Fruit fly (Drosophila melanogaster) whole organism, embryonic: ENCODE results near the gene CG43163.

Experiments used
- ATbp ChIP-seq: fragments of 200-800 bp; sonication (Bioruptor generic); optimal IDR thresholded peaks from 2 replicates; lab custom pipeline; 2017; ENCODE audit warnings: missing biosample characterization, mild to moderate bottlenecking, missing genetic modification characterization, missing genetic modification reagents
- Adf1 ChIP-seq: fragments of 200-800 bp; sonication (Bioruptor generic); IDR thresholded peaks from 2 replicates; pipeline ENCODE4 v1.3.6; 2022; ENCODE audit warnings: missing biosample characterization, missing genetic modification characterization
- Atf-2 ChIP-seq: fragments of 200-800 bp; sonication (Bioruptor generic); optimal IDR thresholded peaks from 2 replicates; lab custom pipeline; 2016; ENCODE audit warnings: missing biosample characterization, missing genetic modification characterization
- CG11560 ChIP-seq: fragments of 200-800 bp; sonication (Bioruptor generic); IDR thresholded peaks from 3 replicates; pipeline ENCODE4 v1.3.6; 2022; ENCODE audit warnings: missing biosample characterization, missing genetic modification characterization
- CG12299 ChIP-seq: fragments of 200-800 bp; sonication (Bioruptor generic); optimal IDR thresholded peaks from 2 replicates; lab custom pipeline; 2018; ENCODE audit warnings: missing biosample characterization, mild to moderate bottlenecking, missing genetic modification characterization
- CG12744 ChIP-seq: fragments of 200-800 bp; sonication (Bioruptor generic); optimal IDR thresholded peaks from 2 replicates; lab custom pipeline; 2016; ENCODE audit warnings: missing biosample characterization, missing genetic modification characterization
- CG13123 ChIP-seq: fragments of 200-800 bp; sonication (Bioruptor generic); optimal IDR thresholded peaks from 2 replicates; lab custom pipeline; 2016; ENCODE audit warnings: missing biosample characterization, missing genetic modification characterization
- CG15073 ChIP-seq: fragments of 200-800 bp; sonication (Bioruptor generic); optimal IDR thresholded peaks from 2 replicates; lab custom pipeline; 2016; ENCODE audit warnings: missing biosample characterization, missing genetic modification characterization
- CG15269 ChIP-seq: fragments of 200-800 bp; sonication (Bioruptor generic); optimal IDR thresholded peaks from 2 replicates; lab custom pipeline; 2018; ENCODE audit warnings: missing biosample characterization, mild to moderate bottlenecking, missing genetic modification characterization, moderate library complexity
- CG17328 ChIP-seq: fragments of 200-800 bp; sonication (Bioruptor generic); IDR thresholded peaks from 2 replicates; pipeline ENCODE4 v1.3.6; 2022; ENCODE audit warnings: missing biosample characterization, missing genetic modification characterization
- CG18619 ChIP-seq: fragments of 200-800 bp; sonication (Bioruptor generic); optimal IDR thresholded peaks from 3 replicates; lab custom pipeline; 2017; ENCODE audit warnings: missing biosample characterization, mild to moderate bottlenecking, missing genetic modification characterization
- CG2120 ChIP-seq: fragments of 200-800 bp; sonication (Bioruptor generic); optimal IDR thresholded peaks from 3 replicates; lab custom pipeline; 2016; ENCODE audit warnings: missing biosample characterization, missing genetic modification characterization
- CG4282 ChIP-seq: fragments of 200-800 bp; sonication (Bioruptor generic); optimal IDR thresholded peaks from 2 replicates; lab custom pipeline; 2016; ENCODE audit warnings: missing biosample characterization, missing genetic modification characterization
- CG4617 ChIP-seq: fragments of 200-800 bp; sonication (Bioruptor generic); optimal IDR thresholded peaks from 3 replicates; lab custom pipeline; 2016; ENCODE audit warnings: missing biosample characterization, missing genetic modification characterization, borderline replicate concordance
- CG4730 ChIP-seq: fragments of 200-800 bp; sonication (Bioruptor generic); IDR thresholded peaks from 2 replicates; pipeline ENCODE4 v1.3.6; 2022; ENCODE audit warnings: missing biosample characterization, missing genetic modification characterization
- CG6791 ChIP-seq: fragments of 200-800 bp; sonication (Bioruptor generic); IDR thresholded peaks from 3 replicates; pipeline ENCODE4 v1.3.6; 2022; ENCODE audit warnings: missing biosample characterization, missing genetic modification characterization; ENCODE audit not compliant: partially characterized antibody
- CG7357 ChIP-seq: fragments of 200-800 bp; sonication (Bioruptor generic); IDR thresholded peaks from 3 replicates; pipeline ENCODE4 v1.3.6; 2022; ENCODE audit warnings: missing biosample characterization, missing genetic modification characterization
- CG7839 ChIP-seq: fragments of 200-800 bp; sonication (Bioruptor generic); optimal IDR thresholded peaks from 3 replicates; lab custom pipeline; 2018; ENCODE audit warnings: missing biosample characterization, mild to moderate bottlenecking, missing genetic modification characterization, moderate library complexity
- CG9817 ChIP-seq: fragments of 200-800 bp; sonication (Bioruptor generic); optimal IDR thresholded peaks from 2 replicates; lab custom pipeline; 2018; ENCODE audit warnings: missing biosample characterization, mild to moderate bottlenecking, missing genetic modification characterization, moderate library complexity
- Dek ChIP-seq: fragments of 200-800 bp; sonication (Bioruptor generic); optimal IDR thresholded peaks from 3 replicates; lab custom pipeline; 2019; ENCODE audit warnings: missing biosample characterization, mild to moderate bottlenecking, missing genetic modification characterization, moderate library complexity
- Dll ChIP-seq: fragments of 200-800 bp; sonication (Bioruptor generic); IDR thresholded peaks from 4 replicates; pipeline ENCODE4 v1.3.6; 2022; ENCODE audit warnings: missing biosample characterization, missing genetic modification characterization; ENCODE audit not compliant: partially characterized antibody
- Doc3 ChIP-seq: fragments of 200-800 bp; sonication (Bioruptor generic); IDR thresholded peaks from 3 replicates; pipeline ENCODE4 v1.3.6; 2022; ENCODE audit warnings: missing biosample characterization, missing genetic modification characterization; ENCODE audit not compliant: partially characterized antibody
- Drgx ChIP-seq: fragments of 200-800 bp; sonication (Bioruptor generic); IDR thresholded peaks from 2 replicates; pipeline ENCODE4 v1.3.6; 2022; ENCODE audit warnings: missing biosample characterization, missing genetic modification characterization
- Ets65A ChIP-seq: fragments of 200-800 bp; sonication (Bioruptor generic); peaks from one replicate; lab custom pipeline; 2016; ENCODE audit warnings: missing biosample characterization, missing genetic modification characterization
- Fer1 ChIP-seq: fragments of 200-800 bp; sonication (Bioruptor generic); optimal IDR thresholded peaks from 2 replicates; lab custom pipeline; 2017; ENCODE audit warnings: missing biosample characterization, mild to moderate bottlenecking, missing genetic modification characterization
- Hmr ChIP-seq: fragments of 200-800 bp; sonication (Bioruptor generic); optimal IDR thresholded peaks from 3 replicates; lab custom pipeline; 2017; ENCODE audit warnings: mild to moderate bottlenecking, missing biosample characterization, missing genetic modification reagents, missing genetic modification characterization
- Hr3 ChIP-seq: fragments of 200-800 bp; sonication (Bioruptor generic); optimal IDR thresholded peaks from 3 replicates; lab custom pipeline; 2016; ENCODE audit warnings: missing biosample characterization, missing genetic modification characterization
- Hr51 ChIP-seq, 2 experiments: fragments of 200-800 bp; sonication (Bioruptor generic); optimal IDR thresholded peaks; 2 replicates in 1 of 2; 3 replicates in 1 of 2; lab custom pipeline; 2016 to 2018; ENCODE audit warnings: missing biosample characterization in 2 of 2, missing genetic modification characterization in 2 of 2, mild to moderate bottlenecking in 1 of 2, moderate library complexity in 1 of 2
- Nf-YB ChIP-seq: fragments of 200-800 bp; sonication (Bioruptor generic); optimal IDR thresholded peaks from 3 replicates; lab custom pipeline; 2019; ENCODE audit warnings: missing biosample characterization, mild to moderate bottlenecking, missing genetic modification characterization, moderate library complexity
- Pdp1 ChIP-seq, 2 experiments: fragments of 200-800 bp; sonication (Bioruptor generic); optimal IDR thresholded peaks; 3 replicates each; lab custom pipeline; 2016; ENCODE audit warnings: missing biosample characterization in 2 of 2, missing genetic modification characterization in 2 of 2, mild to moderate bottlenecking in 1 of 2, moderate library complexity in 1 of 2
- Scr ChIP-seq: fragments of 200-800 bp; sonication (Bioruptor generic); IDR thresholded peaks from 2 replicates; pipeline ENCODE4 v1.3.6; 2022; ENCODE audit warnings: missing biosample characterization, missing genetic modification characterization; ENCODE audit not compliant: partially characterized antibody
- Taf1 ChIP-seq: fragments of 200-800 bp; sonication (Bioruptor generic); IDR thresholded peaks from 2 replicates; pipeline ENCODE4 v1.3.6; 2022; ENCODE audit warnings: missing biosample characterization, missing genetic modification characterization
- ac ChIP-seq: fragments of 200-800 bp; sonication (Bioruptor generic); optimal IDR thresholded peaks from 3 replicates; lab custom pipeline; 2017; ENCODE audit warnings: missing biosample characterization, mild to moderate bottlenecking, missing genetic modification characterization
- bab2 ChIP-seq: fragments of 200-800 bp; sonication (Bioruptor generic); optimal IDR thresholded peaks from 2 replicates; lab custom pipeline; 2016; ENCODE audit warnings: missing biosample characterization, missing genetic modification characterization
- crp ChIP-seq, 2 experiments: fragments of 200-800 bp; sonication (Bioruptor generic); optimal IDR thresholded peaks; 2 replicates in 1 of 2; 3 replicates in 1 of 2; lab custom pipeline; 2017; ENCODE audit warnings: missing biosample characterization in 2 of 2, missing genetic modification characterization in 2 of 2, mild to moderate bottlenecking in 1 of 2, moderate library complexity in 1 of 2
- danr ChIP-seq: fragments of 200-800 bp; sonication (Bioruptor generic); IDR thresholded peaks from 2 replicates; pipeline ENCODE4 v1.3.6; 2022; ENCODE audit warnings: missing biosample characterization, missing genetic modification characterization
- dysf ChIP-seq: fragments of 200-800 bp; sonication (Bioruptor generic); IDR thresholded peaks from 3 replicates; pipeline ENCODE4 v1.3.6; 2022; ENCODE audit warnings: missing biosample characterization, missing genetic modification characterization
- fru ChIP-seq: fragments of >200 bp; optimal IDR thresholded peaks from 2 replicates; lab custom pipeline; 2017
- fu2 ChIP-seq: fragments of 200-800 bp; sonication (Bioruptor generic); optimal IDR thresholded peaks from 2 replicates; lab custom pipeline; 2016; ENCODE audit warnings: missing biosample characterization, missing genetic modification characterization
- grn ChIP-seq: fragments of 200-800 bp; sonication (Bioruptor generic); optimal IDR thresholded peaks from 3 replicates; lab custom pipeline; 2017; ENCODE audit warnings: missing biosample characterization, missing genetic modification characterization
- gt ChIP-seq: fragments of 200-800 bp; sonication (Bioruptor generic); IDR thresholded peaks from 2 replicates; pipeline ENCODE4 v1.3.6; 2022; ENCODE audit warnings: missing biosample characterization, missing genetic modification characterization
- hkb ChIP-seq, 2 experiments: fragments of 200-800 bp in 1 of 2; fragments of >200 bp in 1 of 2; sonication (Bioruptor generic) in 1 of 2; IDR thresholded peaks in 1 of 2; optimal IDR thresholded peaks in 1 of 2; 2 replicates each; pipeline versions ENCODE4 v1.3.6 to Lab custom; 2017 to 2022; ENCODE audit warnings: missing biosample characterization in 1 of 2, missing genetic modification characterization in 1 of 2
- jigr1 ChIP-seq: fragments of 200-800 bp; sonication (Bioruptor generic); IDR thresholded peaks from 3 replicates; pipeline ENCODE4 v1.3.6; 2022; ENCODE audit warnings: missing biosample characterization, missing genetic modification characterization
- mam ChIP-seq: fragments of 200-800 bp; sonication (Bioruptor generic); optimal IDR thresholded peaks from 3 replicates; lab custom pipeline; 2016; ENCODE audit warnings: missing biosample characterization, missing genetic modification characterization
- mirr ChIP-seq: fragments of 200-800 bp; sonication (Bioruptor generic); optimal IDR thresholded peaks from 3 replicates; lab custom pipeline; 2018; ENCODE audit warnings: missing biosample characterization, mild to moderate bottlenecking, missing genetic modification characterization
- nom ChIP-seq: fragments of 200-800 bp; sonication (Bioruptor generic); optimal IDR thresholded peaks from 2 replicates; lab custom pipeline; 2017; ENCODE audit warnings: missing biosample characterization, missing genetic modification characterization, mild to moderate bottlenecking, moderate library complexity, missing genetic modification reagents
- pfk ChIP-seq: fragments of 200-800 bp; sonication (Bioruptor generic); optimal IDR thresholded peaks from 2 replicates; lab custom pipeline; 2018; ENCODE audit warnings: missing biosample characterization, mild to moderate bottlenecking, missing genetic modification characterization, moderate library complexity
- sug ChIP-seq: fragments of 200-800 bp; optimal IDR thresholded peaks from 2 replicates; lab custom pipeline; 2019; ENCODE audit warnings: missing biosample characterization, mild to moderate bottlenecking, missing genetic modification characterization, moderate library complexity
- ttk ChIP-seq: fragments of 200-800 bp; sonication (Bioruptor generic); IDR thresholded peaks from 2 replicates; pipeline ENCODE4 v2.1.2; 2022; ENCODE audit warnings: missing biosample characterization, missing genetic modification characterization
- wdn ChIP-seq: fragments of 200-800 bp; sonication (Bioruptor generic); IDR thresholded peaks from 2 replicates; pipeline ENCODE4 v1.3.6; 2022; ENCODE audit warnings: missing biosample characterization, missing genetic modification characterization

The CG43163 gene

dm6 chr3L:8449202-8449799, 57.6 kb downstream of the CG43163 start, which contains the start of gene CG6983 (continued):
- TF ChIP-seq CG6791 (GFP tag; lab: Robert Waterston, UW) (peak; percentile 88), CG12744 (no peak), Fer1 (GFP tag; lab: Kevin White, UChicago) (no peak), Dek (no peak), mirr (GFP tag; lab: Kevin White, UChicago) (no peak), CG4617 (GFP tag; lab: Kevin White, UChicago) (no peak), mam (GFP tag; lab: Kevin White, UChicago) (no peak), bab2 (GFP tag; lab: Kevin White, UChicago) (no peak), CG9817 (tag; lab: Kevin White, UChicago) (no peak), Taf1 (GFP tag; lab: Robert Waterston, UW) (no peak), Hr3 (GFP tag; lab: Kevin White, UChicago) (no peak), Doc3 (GFP tag; lab: Robert Waterston, UW) (peak; percentile 61), nom (GFP tag; lab: Kevin White, UChicago) (no peak), crp (GFP tag; optimal IDR thresholded peaks at IDR 0.05; lab: Kevin White, UChicago) (no peak), Nf-YB (GFP tag; lab: Kevin White, UChicago) (no peak), ATbp (no peak), CG17328 (GFP tag; lab: Robert Waterston, UW) (no peak), pfk (GFP tag; lab: Kevin White, UChicago) (no peak), Scr (GFP tag; lab: Robert Waterston, UW) (peak; percentile 78), CG7839 (no peak), sug (tag; lab: Kevin White, UChicago) (peak; percentile 16), CG4282 (GFP tag; lab: Kevin White, UChicago) (no peak), wdn (GFP tag; lab: Robert Waterston, UW) (no peak), ttk (no peak), dysf (no peak), fu2 (GFP tag; lab: Kevin White, UChicago) (no peak), Drgx (GFP tag; lab: Robert Waterston, UW) (no peak), jigr1 (no peak), Pdp1 (GFP tag; optimal IDR thresholded peaks at IDR 0.05; lab: Kevin White, UChicago) (no peak), gt (GFP tag; lab: Robert Waterston, UW) (no peak), hkb (optimal IDR thresholded peaks at IDR 0.05; lab: Kevin White, UChicago) (no peak), hkb (GFP tag; IDR thresholded peaks at IDR 0.05; lab: Robert Waterston, UW) (no peak), Hmr (GFP tag; lab: Kevin White, UChicago) (no peak), Hr51 (GFP tag; optimal IDR thresholded peaks at IDR 0.05; lab: Kevin White, UChicago) (no peak), CG4730 (GFP tag; lab: Robert Waterston, UW) (no peak), grn (no peak), CG18619 (no peak), CG15073 (GFP tag; lab: Kevin White, UChicago) (no peak), CG15269 (no peak), danr (GFP tag; lab: Robert Waterston, UW) (no peak), CG2120 (GFP tag; lab: Kevin White, UChicago) (no peak), CG13123 (GFP tag; lab: Kevin White, UChicago) (no peak), CG12299 (tag; lab: Kevin White, UChicago) (no peak), CG7357 (GFP tag; lab: Robert Waterston, UW) (no peak), Atf-2 (GFP tag; lab: Kevin White, UChicago) (no peak), Adf1 (GFP tag; lab: Robert Waterston, UW) (peak; percentile 4; the same call in 1 of the 2 replicates), fru (lab: Kevin White, UChicago) (no peak), ac (no peak), Ets65A (GFP tag; lab: Kevin White, UChicago) (no peak), Dll (GFP tag; lab: Robert Waterston, UW) (peak; percentile 79), CG11560 (no peak)
